Fruit fly (Drosophila melanogaster): ENCODE results near the gene Ziz.
A peak's percentile ranks its signal among the peaks of the same experiment; 100 is the strongest.

The Ziz gene

DNA sequence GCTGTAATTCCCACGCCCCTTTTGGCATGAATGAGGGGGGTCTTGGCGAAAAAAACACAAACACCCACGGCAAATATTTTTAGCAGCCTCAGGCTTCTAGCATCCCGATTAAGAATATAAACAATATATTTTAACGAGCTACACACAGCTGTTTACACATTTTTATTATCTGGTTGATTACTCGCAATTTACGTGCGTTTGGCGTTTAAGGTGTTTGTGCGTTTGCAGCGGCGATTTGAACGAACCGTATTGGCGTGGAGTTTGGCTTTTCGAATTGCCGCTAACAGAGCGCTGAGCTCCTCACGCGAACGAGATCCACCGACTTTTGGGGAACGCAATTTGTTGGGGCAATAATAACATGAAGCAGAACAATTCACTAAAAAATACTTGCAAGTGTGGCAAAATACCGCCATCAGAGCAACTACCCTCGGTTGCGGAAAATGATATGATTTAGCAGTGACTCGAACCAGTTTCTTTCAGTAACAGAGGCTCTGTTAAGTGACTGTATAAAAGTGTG lies at the start of gene Ziz:
Gene Ziz (minus strand): TSS at position 321 of the 517 bp plus-strand sequence.
- TF ChIP-seq CG2202 (tag; optimal IDR thresholded peaks at IDR 0.05) (no peak), wdn (GFP tag; IDR thresholded peaks at IDR 0.05) (no peak), CG9609 (GFP tag; optimal IDR thresholded peaks at IDR 0.05) (peak; percentile 19), CG2129 (GFP tag; IDR thresholded peaks at IDR 0.05; ENCODE audit: partially characterized antibody) (no peak), CG12942 (GFP tag; optimal IDR thresholded peaks at IDR 0.05) (no peak), bab2 (GFP tag; optimal IDR thresholded peaks at IDR 0.05) (peak; percentile 3), pb (GFP tag; optimal IDR thresholded peaks at IDR 0.05) (no peak), Med (GFP tag) (peak; percentile 91), CG12236 (GFP tag; optimal IDR thresholded peaks at IDR 0.05) (no peak), CG33557 (GFP tag; optimal IDR thresholded peaks at IDR 0.05) (no peak), z (GFP tag; IDR thresholded peaks at IDR 0.05) (no peak), CG4328 (GFP tag; optimal IDR thresholded peaks at IDR 0.05) (peak; percentile 5), abd-A (tag; optimal IDR thresholded peaks at IDR 0.05) (peak; percentile 95), pho (GFP tag; optimal IDR thresholded peaks at IDR 0.05) (no peak), cad (GFP tag; optimal IDR thresholded peaks at IDR 0.05) (peak; percentile 4), CG10543 (GFP tag; optimal IDR thresholded peaks at IDR 0.05) (peak; percentile 63), CG15073 (GFP tag; optimal IDR thresholded peaks at IDR 0.05) (no peak), CG10267 (tag; optimal IDR thresholded peaks at IDR 0.05) (peak; percentile 76), NC2β (GFP tag; optimal IDR thresholded peaks at IDR 0.05) (peak; percentile 30), CG4854 (GFP tag; optimal IDR thresholded peaks at IDR 0.05) (peak; percentile 3), CG30431 (GFP tag; optimal IDR thresholded peaks at IDR 0.05) (no peak), ash1 (GFP tag; optimal IDR thresholded peaks at IDR 0.05) (no peak), CG18476 (GFP tag; optimal IDR thresholded peaks at IDR 0.05) (no peak), tll (GFP tag; optimal IDR thresholded peaks at IDR 0.05) (peak in 1 of 2 experiments; percentile 6), Taf1 (GFP tag; IDR thresholded peaks at IDR 0.05) (no peak), luna (GFP tag; optimal IDR thresholded peaks at IDR 0.05) (peak; percentile 61), Vsx1 (GFP tag; optimal IDR thresholded peaks at IDR 0.05) (no peak), CG32767 (GFP tag; IDR thresholded peaks at IDR 0.05) (no peak), CG7839 (tag; optimal IDR thresholded peaks at IDR 0.05) (peak; percentile 37), Mrtf (GFP tag; IDR thresholded peaks at IDR 0.05) (no peak), tgo (GFP tag; IDR thresholded peaks at IDR 0.05) (no peak; the same call in 2 of the 3 replicates), unc-4 (GFP tag; IDR thresholded peaks at IDR 0.05; ENCODE audit: partially characterized antibody) (peak; percentile 56), CG13424 (tag; optimal IDR thresholded peaks at IDR 0.05) (peak; percentile 17), H15 (GFP tag; IDR thresholded peaks at IDR 0.05) (no peak), CG6854 (GFP tag; optimal IDR thresholded peaks at IDR 0.05) (peak; percentile 58), BtbVII (GFP tag; optimal IDR thresholded peaks at IDR 0.05) (no peak), CG17568 (GFP tag; optimal IDR thresholded peaks at IDR 0.05) (no peak), CG10147 (GFP tag; optimal IDR thresholded peaks at IDR 0.05) (peak; percentile 73), CHES-1-like (GFP tag; optimal IDR thresholded peaks at IDR 0.05) (peak; percentile 37), Spps (tag; optimal IDR thresholded peaks at IDR 0.05) (no peak), CG12299 (tag; optimal IDR thresholded peaks at IDR 0.05) (peak; percentile 32), CG5180 (GFP tag; optimal IDR thresholded peaks at IDR 0.05) (no peak), CG12219 (GFP tag; optimal IDR thresholded peaks at IDR 0.05) (no peak), shn (GFP tag; optimal IDR thresholded peaks at IDR 0.05) (no peak), sens-2 (GFP tag; IDR thresholded peaks at IDR 0.05) (no peak), tin (GFP tag; optimal IDR thresholded peaks at IDR 0.05) (no peak), psq (GFP tag; optimal IDR thresholded peaks at IDR 0.05) (no peak), sisA (GFP tag; IDR thresholded peaks at IDR 0.05) (no peak), lilli (GFP tag; optimal IDR thresholded peaks at IDR 0.05) (peak; percentile 14), CG3163 (GFP tag; optimal IDR thresholded peaks at IDR 0.05) (peak; percentile 51), CG6813 (GFP tag; optimal IDR thresholded peaks at IDR 0.05) (peak; percentile 10)

All from whole organism, embryonic.